Worm (Caenorhabditis elegans): ENCODE measurements around the gene dpy-19.

ce11 chrIII:8653457-8653856 lies 13.8 kb downstream of the dpy-19 start:
- TF ChIP-seq unc-55 (GFP tag; optimal IDR thresholded peaks at IDR 0.05) = no peak
- no peak for TF ChIP-seq unc-86 (tag; optimal IDR thresholded peaks at IDR 0.05)
- no peak for TF ChIP-seq nhr-11 (tag; optimal IDR thresholded peaks at IDR 0.05)
- no peak for TF ChIP-seq lin-11 (tag; optimal IDR thresholded peaks at IDR 0.05)
- TF ChIP-seq dmd-4 (tag; optimal IDR thresholded peaks at IDR 0.05; ENCODE audit: borderline replicate concordance) = no peak
- TF ChIP-seq fax-1 (tag; optimal IDR thresholded peaks at IDR 0.05) = no peak
- no peak for TF ChIP-seq sox-4 (tag; optimal IDR thresholded peaks at IDR 0.05)

All from whole organism, late embryonic.